Fruit fly (Drosophila melanogaster) whole organism, prepupa: ENCODE data around the gene mew.

Experiments used
- CG1621 ChIP-seq: fragments of 200-800 bp; sonication (Bioruptor generic); optimal IDR thresholded peaks from 3 replicates; lab custom pipeline; 2018; ENCODE audit warnings: missing biosample characterization, mild to moderate bottlenecking, missing genetic modification characterization
- CG8119 ChIP-seq: fragments of 200-800 bp; sonication (Bioruptor generic); IDR thresholded peaks from 3 replicates; pipeline ENCODE4 v1.3.6; 2022; ENCODE audit warnings: missing biosample characterization, missing genetic modification characterization
- CG8319 ChIP-seq: fragments of 200-800 bp; sonication (Bioruptor generic); optimal IDR thresholded peaks from 3 replicates; lab custom pipeline; 2016; ENCODE audit warnings: missing biosample characterization, missing genetic modification characterization
- OdsH ChIP-seq: fragments of 200-800 bp; sonication (Bioruptor generic); optimal IDR thresholded peaks from 3 replicates; lab custom pipeline; 2016; ENCODE audit warnings: missing biosample characterization, missing genetic modification characterization
- Sox102F ChIP-seq: fragments of 200-800 bp; sonication (Bioruptor generic); optimal IDR thresholded peaks from 2 replicates; lab custom pipeline; 2016; ENCODE audit warnings: missing biosample characterization, mild to moderate bottlenecking, missing genetic modification characterization
- lz ChIP-seq: fragments of 200-800 bp; sonication (Bioruptor generic); optimal IDR thresholded peaks from 3 replicates; lab custom pipeline; 2016; ENCODE audit warnings: missing biosample characterization, missing genetic modification characterization
- net ChIP-seq: fragments of 200-800 bp; sonication (Bioruptor generic); optimal IDR thresholded peaks from 3 replicates; lab custom pipeline; 2016; ENCODE audit warnings: missing biosample characterization, missing genetic modification characterization

DNA sequence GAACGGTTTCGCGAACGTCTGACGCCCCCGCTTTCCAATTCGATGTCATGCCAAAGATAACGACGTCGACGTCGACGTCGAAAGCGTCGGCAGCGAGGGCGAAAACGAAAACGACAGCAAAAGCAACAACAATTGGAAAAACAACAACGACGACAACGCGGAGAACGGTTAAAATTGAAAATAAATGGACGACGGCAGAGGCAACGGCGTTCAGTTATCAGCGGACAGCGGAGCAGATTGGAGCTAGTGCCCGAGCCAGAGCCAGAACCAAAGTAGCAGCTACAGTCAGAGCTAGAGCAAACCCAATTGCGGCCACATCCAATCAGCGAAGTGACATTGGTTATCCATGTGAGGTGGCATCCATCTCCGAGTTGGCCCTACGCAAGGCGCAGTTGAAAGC lies 47.0 kb upstream of the mew start:
- no peak for TF ChIP-seq net (GFP tag; lab: Kevin White, UChicago)
- TF ChIP-seq Sox102F (GFP tag; lab: Kevin White, UChicago), result no peak
- TF ChIP-seq CG8319 (GFP tag; lab: Kevin White, UChicago), result no peak
- TF ChIP-seq CG8119 (GFP tag; lab: Robert Waterston, UW), result no peak
- no peak for TF ChIP-seq lz (GFP tag; lab: Kevin White, UChicago)
- no peak for TF ChIP-seq OdsH (GFP tag; lab: Kevin White, UChicago)
- TF ChIP-seq CG1621, result no peak
